Fruit fly (Drosophila melanogaster): ENCODE results near the gene TrxT.
A peak's percentile ranks its signal among the peaks of the same experiment; 100 is the strongest.

The TrxT gene

DNA sequence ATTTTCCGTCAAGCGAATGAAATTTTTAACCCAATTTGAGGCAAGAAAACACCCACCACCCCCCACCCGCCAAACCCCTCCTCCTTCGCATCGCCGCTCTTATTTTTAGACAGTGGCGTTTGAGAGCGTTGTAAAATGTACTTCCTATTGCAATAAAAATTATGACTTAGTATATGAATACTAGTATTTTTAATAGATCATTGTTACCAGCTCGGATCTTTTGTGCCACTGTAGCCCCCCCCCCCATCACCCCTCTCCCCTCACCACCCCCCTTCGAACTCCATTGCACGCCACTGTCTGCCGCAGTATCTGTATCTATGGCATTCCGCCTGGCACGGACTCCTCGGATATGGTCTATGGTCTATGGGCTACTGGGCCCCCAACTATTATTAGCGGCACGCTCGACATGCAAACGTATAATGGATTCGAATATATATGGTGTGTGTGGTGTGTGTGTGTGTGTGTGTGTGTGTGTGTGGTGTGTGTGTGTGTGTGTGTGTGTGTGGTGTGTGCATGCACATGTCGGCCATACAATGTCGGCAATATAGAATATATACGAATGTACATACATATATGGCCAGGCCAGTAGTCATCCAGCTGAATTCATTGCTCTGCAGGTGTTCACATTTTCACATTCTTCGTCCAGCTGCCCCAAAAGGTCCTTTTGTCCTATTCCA, 38.3 kb upstream of the TrxT start (continued):
- TF ChIP-seq CG30020 (tag; optimal IDR thresholded peaks at IDR 0.05): no peak
- TF ChIP-seq kay (GFP tag; optimal IDR thresholded peaks at IDR 0.05): no peak
- TF ChIP-seq CG18011 (GFP tag; optimal IDR thresholded peaks at IDR 0.05): no peak
- peak; percentile 11 for TF ChIP-seq cg (GFP tag; optimal IDR thresholded peaks at IDR 0.05)
- TF ChIP-seq CG9215 (GFP tag; IDR thresholded peaks at IDR 0.05): 0 out of 2 replicates have a peak, but pooled peaks have one; percentile 15
- TF ChIP-seq BtbVII (GFP tag; optimal IDR thresholded peaks at IDR 0.05): no peak
- peak; percentile 38 for TF ChIP-seq CG2678 (tag; optimal IDR thresholded peaks at IDR 0.05)
- no peak for TF ChIP-seq CG2712 (tag; optimal IDR thresholded peaks at IDR 0.05)
- no peak for TF ChIP-seq zen (tag; optimal IDR thresholded peaks at IDR 0.05)
- TF ChIP-seq sna (GFP tag; IDR thresholded peaks at IDR 0.05; ENCODE audit: partially characterized antibody): no peak
- TF ChIP-seq Dip3 (GFP tag; optimal IDR thresholded peaks at IDR 0.05): no peak
- TF ChIP-seq lbe (GFP tag; optimal IDR thresholded peaks at IDR 0.05): no peak
- no peak for TF ChIP-seq CG32772 (GFP tag; IDR thresholded peaks at IDR 0.05)
- TF ChIP-seq Neu2 (GFP tag; optimal IDR thresholded peaks at IDR 0.05; ENCODE audit: borderline replicate concordance): no peak
- TF ChIP-seq Sin3A (optimal IDR thresholded peaks at IDR 0.05): no peak
- no peak for TF ChIP-seq ap (GFP tag; IDR thresholded peaks at IDR 0.05)
- TF ChIP-seq ttk (GFP tag; IDR thresholded peaks at IDR 0.05): 0 out of 2 replicates have a peak, but pooled peaks have one; percentile 28
- no peak for TF ChIP-seq chm (GFP tag; IDR thresholded peaks at IDR 0.05)
- TF ChIP-seq CG14667 (GFP tag; IDR thresholded peaks at IDR 0.05): 0 out of 2 replicates have a peak, but pooled peaks have one; percentile 13
- peak in 1 of 2 experiments; percentile 23 for TF ChIP-seq Hr51 (GFP tag; optimal IDR thresholded peaks at IDR 0.05)
- TF ChIP-seq CG34376 (GFP tag; optimal IDR thresholded peaks at IDR 0.05): no peak
- TF ChIP-seq CG11504 (tag; optimal IDR thresholded peaks at IDR 0.05): peak; percentile 7
- no peak for TF ChIP-seq CG14710 (tag; optimal IDR thresholded peaks at IDR 0.05)
- 0 out of 2 replicates have a peak, but pooled peaks have one; percentile 23 for TF ChIP-seq klu (GFP tag; IDR thresholded peaks at IDR 0.05)
- TF ChIP-seq Ada2b (GFP tag; IDR thresholded peaks at IDR 0.05): 0 out of 2 replicates have a peak, but pooled peaks have one; percentile 17
- no peak for TF ChIP-seq trh (GFP tag; optimal IDR thresholded peaks at IDR 0.05)
- no peak for TF ChIP-seq CG9797 (GFP tag; optimal IDR thresholded peaks at IDR 0.05)
- no peak for TF ChIP-seq Fer2 (tag; optimal IDR thresholded peaks at IDR 0.05)
- no peak for TF ChIP-seq gsb (GFP tag; IDR thresholded peaks at IDR 0.05)
- TF ChIP-seq GATAe (GFP tag; conservative IDR thresholded peaks at IDR 0.05): no peak
- TF ChIP-seq pnt (GFP tag; optimal IDR thresholded peaks at IDR 0.05): no peak
- TF ChIP-seq CG5953 (GFP tag; IDR thresholded peaks at IDR 0.05): no peak
- no peak for TF ChIP-seq sens-2 (GFP tag; IDR thresholded peaks at IDR 0.05)
- no peak for TF ChIP-seq CG9817 (tag; optimal IDR thresholded peaks at IDR 0.05)
- no peak for TF ChIP-seq Deaf1 (tag; optimal IDR thresholded peaks at IDR 0.05)
- TF ChIP-seq caup (GFP tag; optimal IDR thresholded peaks at IDR 0.05; ENCODE audit: severe bottlenecking): no peak
- TF ChIP-seq fd96Cb (tag; optimal IDR thresholded peaks at IDR 0.05): peak; percentile 41
- no peak for TF ChIP-seq gsb-n (tag; optimal IDR thresholded peaks at IDR 0.05)
- TF ChIP-seq odd (GFP tag; optimal IDR thresholded peaks at IDR 0.05): no peak
- TF ChIP-seq ara (GFP tag; IDR thresholded peaks at IDR 0.05): 0 out of 2 replicates have a peak, but pooled peaks have one; percentile 38
- TF ChIP-seq dmrt99B (tag; optimal IDR thresholded peaks at IDR 0.05): peak; percentile 38
- TF ChIP-seq CG15073 (GFP tag; optimal IDR thresholded peaks at IDR 0.05): no peak
- no peak for TF ChIP-seq CG11247 (GFP tag; IDR thresholded peaks at IDR 0.05)
- TF ChIP-seq Hsf (GFP tag; optimal IDR thresholded peaks at IDR 0.05): no peak
- no peak for TF ChIP-seq ro (GFP tag; IDR thresholded peaks at IDR 0.05)
- TF ChIP-seq CG10979 (tag; optimal IDR thresholded peaks at IDR 0.05): peak; percentile 17
- TF ChIP-seq z (GFP tag; IDR thresholded peaks at IDR 0.05): no peak
- TF ChIP-seq CG33557 (GFP tag; optimal IDR thresholded peaks at IDR 0.05): no peak
- no peak for TF ChIP-seq CG43689 (GFP tag; IDR thresholded peaks at IDR 0.05)
- TF ChIP-seq pum (GFP tag; optimal IDR thresholded peaks at IDR 0.05): no peak

All from whole organism, embryonic.